Fruit fly (Drosophila melanogaster) whole organism, wandering third instar larva: ENCODE data around the gene PIG-B.

Source experiments
- Abd-B ChIP-seq: fragments of >200 bp; optimal IDR thresholded peaks from 2 replicates; lab custom pipeline; 2017; ENCODE audit warnings: missing biosample characterization, missing genetic modification characterization
- CG32264 ChIP-seq: fragments of 200-800 bp; sonication (Bioruptor generic); optimal IDR thresholded peaks from 2 replicates; lab custom pipeline; 2016; ENCODE audit warnings: missing biosample characterization, missing genetic modification characterization
- CG9705 ChIP-seq: fragments of 200-800 bp; sonication (Bioruptor generic); optimal IDR thresholded peaks from 2 replicates; lab custom pipeline; 2018; ENCODE audit warnings: missing biosample characterization, mild to moderate bottlenecking, missing genetic modification characterization
- CrebA ChIP-seq: fragments of 200-800 bp; sonication (Bioruptor generic); optimal IDR thresholded peaks from 2 replicates; lab custom pipeline; 2016; ENCODE audit warnings: missing biosample characterization, mild to moderate bottlenecking, missing genetic modification characterization, borderline replicate concordance
- Dfd ChIP-seq: fragments of >200 bp; optimal IDR thresholded peaks from 2 replicates; lab custom pipeline; 2017; ENCODE audit warnings: missing biosample characterization, missing genetic modification characterization
- Dif ChIP-seq: fragments of 200-275, 200-300 bp; sonication (Bioruptor generic); optimal IDR thresholded peaks from 2 replicates; lab custom pipeline; 2018; ENCODE audit warnings: missing biosample characterization, missing genetic modification characterization; ENCODE audit not compliant: partially characterized antibody
- GATAd ChIP-seq: sonication (Bioruptor generic); optimal IDR thresholded peaks from 2 replicates; lab custom pipeline; 2016; ENCODE audit warnings: missing biosample characterization, missing genetic modification characterization
- HLH106 ChIP-seq: fragments of 200-800 bp; optimal IDR thresholded peaks from 3 replicates; lab custom pipeline; 2019; ENCODE audit warnings: missing biosample characterization, mild to moderate bottlenecking, missing genetic modification characterization, moderate library complexity
- Hnf4 ChIP-seq: fragments of 200-800 bp; sonication (Bioruptor generic); optimal IDR thresholded peaks from 2 replicates; lab custom pipeline; 2016; ENCODE audit warnings: missing biosample characterization, mild to moderate bottlenecking, missing genetic modification characterization
- Hr78 ChIP-seq: fragments of >200 bp; optimal IDR thresholded peaks from 2 replicates; lab custom pipeline; 2017; ENCODE audit warnings: missing biosample characterization, missing genetic modification characterization
- Hr83 ChIP-seq: fragments of 200-300 bp; sonication (Bioruptor generic); optimal IDR thresholded peaks from 2 replicates; lab custom pipeline; 2016; ENCODE audit warnings: missing biosample characterization, mild to moderate bottlenecking, missing genetic modification characterization, moderate library complexity; ENCODE audit not compliant: poor library complexity, severe bottlenecking
- Mio ChIP-seq: sonication (Bioruptor generic); optimal IDR thresholded peaks from 2 replicates; lab custom pipeline; 2016; ENCODE audit warnings: missing biosample characterization, missing genetic modification characterization
- N ChIP-seq: fragments of >200 bp; optimal IDR thresholded peaks from 2 replicates; lab custom pipeline; 2018; ENCODE audit warnings: missing biosample characterization, missing external identifiers, missing genetic modification characterization
- OdsH ChIP-seq: fragments of 200-800 bp; sonication (Bioruptor generic); optimal IDR thresholded peaks from 2 replicates; lab custom pipeline; 2016; ENCODE audit warnings: missing biosample characterization, mild to moderate bottlenecking, missing genetic modification characterization
- Rel ChIP-seq, 2 experiments: fragments of 200-800 bp; sonication (Bioruptor generic) in 1 of 2; optimal IDR thresholded peaks; 2 replicates in 1 of 2; 3 replicates in 1 of 2; lab custom pipeline; 2016 to 2019; ENCODE audit warnings: mild to moderate bottlenecking in 2 of 2, missing biosample characterization in 2 of 2, missing genetic modification characterization in 2 of 2, moderate library complexity in 1 of 2
- Sp1 ChIP-seq: fragments of 200-800 bp; sonication (Bioruptor generic); optimal IDR thresholded peaks from 3 replicates; lab custom pipeline; 2019; ENCODE audit warnings: missing biosample characterization, mild to moderate bottlenecking, missing genetic modification characterization, moderate library complexity
- Vsx2 ChIP-seq: fragments of 200-300, 225-300 bp; sonication (Bioruptor generic); optimal IDR thresholded peaks from 2 replicates; lab custom pipeline; 2018; ENCODE audit warnings: missing biosample characterization, missing genetic modification characterization; ENCODE audit not compliant: partially characterized antibody
- br ChIP-seq: fragments of 200-800 bp; sonication (Bioruptor generic); optimal IDR thresholded peaks from 2 replicates; lab custom pipeline; 2016; ENCODE audit warnings: missing biosample characterization, missing genetic modification characterization
- brk ChIP-seq: fragments of 200-800 bp; sonication (Bioruptor generic); optimal IDR thresholded peaks from 2 replicates; lab custom pipeline; 2016; ENCODE audit warnings: missing biosample characterization, mild to moderate bottlenecking, missing genetic modification characterization
- dl ChIP-seq, 2 experiments: fragments of 175-275, 200-275 bp in 1 of 2; fragments of 200-275 bp in 1 of 2; sonication (Bioruptor generic); optimal IDR thresholded peaks; lab custom pipeline; 2018; ENCODE audit warnings: mild to moderate bottlenecking in 2 of 2, missing biosample characterization in 2 of 2, missing genetic modification characterization in 2 of 2, moderate library complexity in 2 of 2; ENCODE audit not compliant: partially characterized antibody in 2 of 2, insufficient read depth in 1 of 2
- dmrt93B ChIP-seq: fragments of 200-800 bp; sonication (Bioruptor generic); optimal IDR thresholded peaks from 2 replicates; lab custom pipeline; 2018; ENCODE audit warnings: missing biosample characterization, mild to moderate bottlenecking, missing genetic modification characterization
- ey ChIP-seq: fragments of 200-800 bp; sonication (Bioruptor generic); optimal IDR thresholded peaks from 2 replicates; lab custom pipeline; 2016; ENCODE audit warnings: missing biosample characterization, missing genetic modification characterization
- foxo ChIP-seq, 2 experiments: fragments of 200-800 bp; sonication (Bioruptor generic); optimal IDR thresholded peaks; 2 replicates in 1 of 2; 3 replicates in 1 of 2; lab custom pipeline; 2016 to 2017; ENCODE audit warnings: missing biosample characterization in 2 of 2, missing genetic modification characterization in 2 of 2
- fru ChIP-seq: fragments of 200-800 bp; sonication (Bioruptor generic); optimal IDR thresholded peaks from 3 replicates; lab custom pipeline; 2016; ENCODE audit warnings: missing biosample characterization, mild to moderate bottlenecking, missing genetic modification characterization
- h ChIP-seq: fragments of 200-800 bp; sonication (Bioruptor generic); optimal IDR thresholded peaks from 3 replicates; lab custom pipeline; 2016; ENCODE audit warnings: missing biosample characterization, mild to moderate bottlenecking, missing genetic modification characterization
- jim ChIP-seq: fragments of 175-275, 200-325 bp; sonication (Bioruptor generic); optimal IDR thresholded peaks from 2 replicates; lab custom pipeline; 2016; ENCODE audit warnings: missing biosample characterization, mild to moderate bottlenecking, missing genetic modification characterization
- lola ChIP-seq: fragments of >200 bp; optimal IDR thresholded peaks from 2 replicates; lab custom pipeline; 2017; ENCODE audit warnings: missing biosample characterization, missing genetic modification characterization
- pan ChIP-seq: fragments of >200 bp; optimal IDR thresholded peaks from 2 replicates; lab custom pipeline; 2017
- psq ChIP-seq: fragments of 200-800 bp; sonication (Bioruptor generic); optimal IDR thresholded peaks from 3 replicates; lab custom pipeline; 2017; ENCODE audit warnings: missing biosample characterization, mild to moderate bottlenecking, missing genetic modification characterization, moderate library complexity
- rgr ChIP-seq: fragments of 200-800 bp; sonication (Bioruptor generic); optimal IDR thresholded peaks from 3 replicates; lab custom pipeline; 2016; ENCODE audit warnings: missing biosample characterization, mild to moderate bottlenecking, missing genetic modification characterization
- sage ChIP-seq: fragments of 200-800 bp; sonication (Bioruptor generic); optimal IDR thresholded peaks from 2 replicates; lab custom pipeline; 2016; ENCODE audit warnings: missing biosample characterization, mild to moderate bottlenecking, missing genetic modification characterization
- sv ChIP-seq: fragments of 200-800 bp; sonication (Bioruptor generic); optimal IDR thresholded peaks from 3 replicates; lab custom pipeline; 2016; ENCODE audit warnings: missing biosample characterization, missing genetic modification characterization
- tai ChIP-seq: sonication (Bioruptor generic); optimal IDR thresholded peaks from 2 replicates; lab custom pipeline; 2016; ENCODE audit warnings: missing biosample characterization, missing genetic modification characterization
- usp ChIP-seq: fragments of >200 bp; optimal IDR thresholded peaks from 2 replicates; lab custom pipeline; 2017; ENCODE audit warnings: missing biosample characterization, missing genetic modification characterization
- woc ChIP-seq: sonication (Bioruptor generic); optimal IDR thresholded peaks from 2 replicates; lab custom pipeline; 2016; ENCODE audit warnings: missing biosample characterization, mild to moderate bottlenecking, missing genetic modification characterization

PIG-B gene

DNA sequence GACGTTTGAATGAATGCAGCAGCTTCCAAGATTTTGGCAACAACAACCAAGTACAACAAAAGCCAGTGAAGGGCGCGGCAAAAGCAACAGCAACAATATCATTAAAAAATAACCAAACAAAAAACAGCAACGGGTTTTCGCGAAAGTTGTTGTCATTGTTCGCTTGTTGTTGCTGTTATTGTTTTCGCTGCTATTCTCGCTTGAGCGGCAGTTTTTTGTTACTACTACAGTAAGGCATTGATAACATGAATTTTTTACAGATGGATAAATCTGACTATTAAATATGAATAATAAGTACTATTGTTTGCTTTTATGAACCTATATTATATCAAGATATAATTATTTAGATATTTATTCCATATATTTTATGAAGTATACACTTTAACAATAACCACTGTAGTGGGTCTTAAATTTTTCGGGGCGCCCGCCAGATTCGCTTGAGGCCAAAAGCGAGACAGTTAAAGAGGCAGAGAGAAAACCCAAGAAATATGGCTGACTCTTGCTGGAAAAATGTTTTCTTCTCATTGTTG is 39.6 kb upstream of the PIG-B start:
- TF ChIP-seq Rel (GFP tag; optimal IDR thresholded peaks at IDR 0.05; lab: Kevin White, UChicago) (peak; percentile 6), Rel (tag; optimal IDR thresholded peaks at IDR 0.05; lab: Kevin White, UChicago) (peak; percentile 42), foxo (GFP tag; optimal IDR thresholded peaks at IDR 0.05; lab: Kevin White, UChicago) (peak in 1 of 2 experiments; percentile 84), sage (peak; percentile 12), jim (no peak), br (GFP tag; lab: Kevin White, UChicago) (peak; percentile 19), Vsx2 (GFP tag; lab: Kevin White, UChicago) (peak; percentile 20), Abd-B (GFP tag; lab: Kevin White, UChicago) (no peak), N (GFP tag; lab: Kevin White, UChicago) (no peak), tai (GFP tag; lab: Kevin White, UChicago) (peak; percentile 38), brk (GFP tag; lab: Kevin White, UChicago) (peak; percentile 23), Sp1 (GFP tag; lab: Kevin White, UChicago) (peak; percentile 89), Hnf4 (peak; percentile 55), Mio (GFP tag; lab: Kevin White, UChicago) (no peak), CG9705 (GFP tag; lab: Kevin White, UChicago) (peak; percentile 39), rgr (GFP tag; lab: Kevin White, UChicago) (peak; percentile 70), Hr78 (GFP tag; lab: Kevin White, UChicago) (no peak), dmrt93B (GFP tag; lab: Kevin White, UChicago) (peak; percentile 54), dl (GFP tag; optimal IDR thresholded peaks at IDR 0.05; lab: Kevin White, UChicago; ENCODE audit: insufficient read depth in 1 of 2, partially characterized antibody in 2 of 2) (no peak), psq (GFP tag; lab: Kevin White, UChicago) (peak; percentile 82), Dfd (GFP tag; lab: Kevin White, UChicago) (no peak), sv (GFP tag; lab: Kevin White, UChicago) (peak; percentile 35), GATAd (no peak), CG32264 (no peak), fru (GFP tag; lab: Kevin White, UChicago) (peak; percentile 69), HLH106 (tag; lab: Kevin White, UChicago) (peak; percentile 86), CrebA (peak; percentile 34), pan (no peak), h (peak; percentile 68), OdsH (GFP tag; lab: Kevin White, UChicago) (peak; percentile 83), Hr83 (no peak), woc (peak; percentile 48), ey (GFP tag; lab: Kevin White, UChicago) (peak; percentile 45), Dif (no peak), lola (GFP tag; lab: Kevin White, UChicago) (no peak)

DNA sequence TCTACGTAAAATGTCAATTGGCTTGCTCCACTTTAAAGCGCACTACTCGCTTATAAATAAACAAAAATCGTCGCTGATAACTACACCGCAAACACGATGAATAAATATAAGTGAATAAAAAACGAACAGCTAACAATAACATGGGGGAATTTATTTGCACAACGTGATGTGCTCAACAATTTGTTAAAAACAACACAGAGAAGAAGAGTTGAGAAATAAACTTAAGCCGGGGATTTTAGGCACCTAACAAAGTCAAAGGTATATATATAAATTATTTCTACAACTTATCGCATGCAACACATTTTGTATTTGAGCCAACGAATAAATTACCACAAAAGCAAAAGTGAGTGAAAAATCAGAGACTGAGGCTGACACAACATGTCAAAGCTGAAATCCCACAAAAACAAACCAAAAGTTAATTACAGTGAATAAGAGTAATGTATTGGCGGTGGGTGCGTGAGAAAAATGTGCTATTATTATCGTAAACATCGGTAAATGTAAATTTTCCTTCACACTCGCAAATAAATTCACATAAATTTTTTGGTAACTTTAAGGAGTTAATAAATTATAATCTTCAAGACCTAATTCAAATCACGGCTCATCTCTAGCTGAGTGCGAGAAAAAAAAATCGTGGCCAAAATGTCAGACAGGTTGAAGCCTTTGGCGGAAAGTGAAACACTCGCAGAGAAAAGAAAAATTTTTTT is 38.6 kb upstream of the PIG-B start:
- TF ChIP-seq usp (no peak), OdsH (GFP tag; lab: Kevin White, UChicago) (peak; percentile 42), pan (no peak), GATAd (no peak), br (GFP tag; lab: Kevin White, UChicago) (peak; percentile 31), CG32264 (peak; percentile 18), h (peak; percentile 13), rgr (GFP tag; lab: Kevin White, UChicago) (peak; percentile 39), fru (GFP tag; lab: Kevin White, UChicago) (peak; percentile 11), ey (GFP tag; lab: Kevin White, UChicago) (peak; percentile 25)
- TF ChIP-seq, all 38 proteins: peak for 7

DNA sequence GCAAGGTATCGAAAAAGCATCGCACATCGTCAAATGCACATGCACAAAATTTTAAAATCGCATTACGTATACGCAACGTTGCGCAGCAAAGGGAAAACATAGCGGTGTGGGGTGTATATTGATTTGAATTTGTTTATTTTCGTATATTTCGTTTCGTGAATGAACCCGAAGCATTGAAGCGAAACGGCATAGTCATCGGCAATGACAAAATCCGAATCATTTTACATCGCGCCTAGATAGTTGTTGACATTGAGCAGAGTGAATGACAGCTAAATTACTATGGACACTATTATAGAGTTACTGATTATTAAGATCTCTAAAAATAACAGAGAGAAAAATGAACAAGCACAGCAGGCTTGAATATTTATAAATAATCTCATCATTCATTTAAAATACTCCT is 37.7 kb upstream of the PIG-B start:
- no peak for TF ChIP-seq Mio (GFP tag; lab: Kevin White, UChicago)
- TF ChIP-seq psq (GFP tag; lab: Kevin White, UChicago), result no peak
